Fruit fly (Drosophila melanogaster): ENCODE measurements around the gene CG13082.

dm6 chr2L:19565233-19565898 is 27.1 kb downstream of the CG13082 start, which contains the start of gene CG13077:
- TF ChIP-seq CG17385 (GFP tag; optimal IDR thresholded peaks at IDR 0.05), result no peak
- TF ChIP-seq CG12299 (tag; optimal IDR thresholded peaks at IDR 0.05), result no peak
- TF ChIP-seq Nf-YA (GFP tag; IDR thresholded peaks at IDR 0.05), result no peak
- TF ChIP-seq CG13624 (GFP tag; optimal IDR thresholded peaks at IDR 0.05), result no peak
- no peak for TF ChIP-seq CG3995 (GFP tag; optimal IDR thresholded peaks at IDR 0.05)
- no peak for TF ChIP-seq seq (GFP tag; IDR thresholded peaks at IDR 0.05)
- TF ChIP-seq jumu (GFP tag; optimal IDR thresholded peaks at IDR 0.05), result no peak
- no peak for TF ChIP-seq Fer1 (GFP tag; optimal IDR thresholded peaks at IDR 0.05)
- TF ChIP-seq Atf6 (GFP tag; IDR thresholded peaks at IDR 0.05), result no peak
- TF ChIP-seq dmrt11E (tag; optimal IDR thresholded peaks at IDR 0.05), result no peak
- no peak for TF ChIP-seq CG7556 (GFP tag; optimal IDR thresholded peaks at IDR 0.05)
- no peak for TF ChIP-seq trh (GFP tag; optimal IDR thresholded peaks at IDR 0.05)
- TF ChIP-seq CG10209 (GFP tag; optimal IDR thresholded peaks at IDR 0.05), result no peak
- no peak for TF ChIP-seq CkIIα-i1 (GFP tag; IDR thresholded peaks at IDR 0.05)
